Worm (Caenorhabditis elegans) whole organism, L3 larva: ENCODE data around the gene B0280.17.

Source experiments
- ZK546.5 ChIP-seq: sonication (generic microtip); optimal IDR thresholded peaks from 2 replicates; lab custom pipeline; 2017; ENCODE audit warnings: missing biosample characterization, missing genetic modification characterization
- aly-2 ChIP-seq: fragments of 150-350 bp; optimal IDR thresholded peaks from 2 replicates; lab custom pipeline; 2014; ENCODE audit warnings: missing biosample characterization, missing genetic modification characterization
- ama-1 ChIP-seq: fragments of 150-350 bp; optimal IDR thresholded peaks from 2 replicates; lab custom pipeline; 2018
- ceh-28 ChIP-seq: fragments of 150-350 bp; optimal IDR thresholded peaks from 2 replicates; lab custom pipeline; 2014; ENCODE audit warnings: missing biosample characterization, missing genetic modification reagents, missing genetic modification characterization
- ceh-82 ChIP-seq: fragments of 150-350 bp; optimal IDR thresholded peaks from 2 replicates; lab custom pipeline; 2014; ENCODE audit warnings: missing biosample characterization, missing genetic modification characterization
- daf-12 ChIP-seq: fragments of 150-350 bp; optimal IDR thresholded peaks from 2 replicates; lab custom pipeline; 2014; ENCODE audit warnings: missing biosample characterization, missing genetic modification reagents, missing genetic modification characterization
- egl-27 ChIP-seq: sonication (generic microtip); optimal IDR thresholded peaks from 4 replicates; lab custom pipeline; 2017; ENCODE audit warnings: missing biosample characterization, missing genetic modification reagents, missing genetic modification characterization
- elt-1 ChIP-seq: fragments of 150-350 bp; optimal IDR thresholded peaks from 2 replicates; lab custom pipeline; 2014; ENCODE audit warnings: missing biosample characterization, missing genetic modification characterization
- elt-3 ChIP-seq, 3 experiments: fragments of 150-350 bp in 1 of 3; sonication (generic microtip) in 2 of 3; optimal IDR thresholded peaks; 2 replicates in 2 of 3; 4 replicates in 1 of 3; lab custom pipeline; 2014 to 2017; ENCODE audit warnings: missing biosample characterization in 3 of 3, missing genetic modification characterization in 3 of 3
- fkh-10 ChIP-seq: sonication (generic microtip); optimal IDR thresholded peaks from 2 replicates; lab custom pipeline; 2017; ENCODE audit warnings: missing biosample characterization, missing genetic modification reagents, missing genetic modification characterization
- fkh-2 ChIP-seq: fragments of 150-350 bp; optimal IDR thresholded peaks from 2 replicates; lab custom pipeline; 2014; ENCODE audit warnings: missing biosample characterization, missing genetic modification reagents, missing genetic modification characterization
- fos-1 ChIP-seq: fragments of 150-350 bp; optimal IDR thresholded peaks from 2 replicates; lab custom pipeline; 2014; ENCODE audit warnings: missing biosample characterization, missing genetic modification characterization
- hmg-11 ChIP-seq: sonication (generic microtip); optimal IDR thresholded peaks from 2 replicates; lab custom pipeline; 2016; ENCODE audit warnings: missing genetic modification characterization, missing compliant biosample characterization
- jun-1 ChIP-seq: fragments of 150-350 bp; optimal IDR thresholded peaks from 2 replicates; lab custom pipeline; 2014; ENCODE audit warnings: missing biosample characterization, missing genetic modification reagents, missing genetic modification characterization
- lin-15B ChIP-seq: fragments of 150-350 bp; optimal IDR thresholded peaks from 2 replicates; lab custom pipeline; 2014; ENCODE audit warnings: missing biosample characterization, missing genetic modification characterization
- lin-39 ChIP-seq: fragments of 150-350 bp; optimal IDR thresholded peaks from 2 replicates; lab custom pipeline; 2018; ENCODE audit warnings: missing biosample characterization, missing genetic modification reagents, missing genetic modification characterization
- lsy-12 ChIP-seq: sonication (generic microtip); optimal IDR thresholded peaks from 2 replicates; lab custom pipeline; 2016; ENCODE audit warnings: mild to moderate bottlenecking, missing genetic modification characterization, missing compliant biosample characterization
- mdl-1 ChIP-seq: fragments of 150-350 bp; optimal IDR thresholded peaks from 2 replicates; lab custom pipeline; 2014; ENCODE audit warnings: missing biosample characterization, missing genetic modification characterization
- nfya-1 ChIP-seq: sonication (generic microtip); optimal IDR thresholded peaks from 2 replicates; lab custom pipeline; 2017; ENCODE audit warnings: missing genetic modification characterization, mild to moderate bottlenecking, missing compliant biosample characterization, antibody characterized with exemption, moderate library complexity; ENCODE audit not compliant: insufficient read depth
- nhr-11 ChIP-seq: fragments of 150-350 bp; optimal IDR thresholded peaks from 2 replicates; lab custom pipeline; 2014; ENCODE audit warnings: missing biosample characterization, missing genetic modification characterization
- nhr-12 ChIP-seq: fragments of 150-350 bp; optimal IDR thresholded peaks from 2 replicates; lab custom pipeline; 2014; ENCODE audit warnings: missing biosample characterization, missing genetic modification characterization
- nhr-23 ChIP-seq: fragments of 150-350 bp; optimal IDR thresholded peaks from 2 replicates; lab custom pipeline; 2014; ENCODE audit warnings: missing biosample characterization, missing genetic modification reagents, missing genetic modification characterization
- nhr-237 ChIP-seq: fragments of 150-350 bp; optimal IDR thresholded peaks from 2 replicates; lab custom pipeline; 2014; ENCODE audit warnings: missing biosample characterization, missing genetic modification characterization
- nhr-25 ChIP-seq: sonication (generic microtip); optimal IDR thresholded peaks from 2 replicates; lab custom pipeline; 2017; ENCODE audit warnings: missing biosample characterization, missing genetic modification characterization
- nhr-28 ChIP-seq: fragments of 150-350 bp; optimal IDR thresholded peaks from 2 replicates; lab custom pipeline; 2014; ENCODE audit warnings: missing biosample characterization, missing genetic modification characterization
- nhr-43 ChIP-seq: sonication (generic microtip); optimal IDR thresholded peaks from 2 replicates; lab custom pipeline; 2016; ENCODE audit warnings: mild to moderate bottlenecking, missing genetic modification characterization, missing compliant biosample characterization; ENCODE audit not compliant: poor library complexity, severe bottlenecking
- nhr-67 ChIP-seq: fragments of 150-350 bp; optimal IDR thresholded peaks from 2 replicates; lab custom pipeline; 2014; ENCODE audit warnings: missing biosample characterization, missing genetic modification characterization
- pha-4 ChIP-seq: fragments of 150-350 bp; optimal IDR thresholded peaks from 2 replicates; lab custom pipeline; 2014; ENCODE audit warnings: missing biosample characterization, missing genetic modification reagents, missing genetic modification characterization
- pqm-1 ChIP-seq: fragments of 150-350 bp; optimal IDR thresholded peaks from 2 replicates; lab custom pipeline; 2017; ENCODE audit warnings: missing biosample characterization, missing genetic modification characterization, inconsistent platforms
- sea-2 ChIP-seq: fragments of 150-350 bp; sonication (generic microtip); optimal IDR thresholded peaks from 4 replicates; lab custom pipeline; 2014; ENCODE audit warnings: missing biosample characterization, missing genetic modification reagents, missing genetic modification characterization
- skn-1 ChIP-seq: fragments of 150-350 bp; optimal IDR thresholded peaks from 2 replicates; lab custom pipeline; 2014; ENCODE audit warnings: missing biosample characterization, missing genetic modification characterization
- snpc-4 ChIP-seq: fragments of 150-350 bp; optimal IDR thresholded peaks from 2 replicates; lab custom pipeline; 2014; ENCODE audit warnings: missing biosample characterization, missing genetic modification characterization
- unc-39 ChIP-seq: sonication (generic microtip); optimal IDR thresholded peaks from 4 replicates; lab custom pipeline; 2017; ENCODE audit warnings: missing biosample characterization, missing genetic modification characterization
- unc-62 ChIP-seq: fragments of 150-350 bp; sonication (generic microtip); optimal IDR thresholded peaks from 4 replicates; lab custom pipeline; 2014; ENCODE audit warnings: missing biosample characterization, missing genetic modification reagents, missing genetic modification characterization
- zag-1 ChIP-seq: fragments of 150-350 bp; optimal IDR thresholded peaks from 2 replicates; lab custom pipeline; 2014; ENCODE audit warnings: missing biosample characterization, missing genetic modification characterization

Gene B0280.17

DNA sequence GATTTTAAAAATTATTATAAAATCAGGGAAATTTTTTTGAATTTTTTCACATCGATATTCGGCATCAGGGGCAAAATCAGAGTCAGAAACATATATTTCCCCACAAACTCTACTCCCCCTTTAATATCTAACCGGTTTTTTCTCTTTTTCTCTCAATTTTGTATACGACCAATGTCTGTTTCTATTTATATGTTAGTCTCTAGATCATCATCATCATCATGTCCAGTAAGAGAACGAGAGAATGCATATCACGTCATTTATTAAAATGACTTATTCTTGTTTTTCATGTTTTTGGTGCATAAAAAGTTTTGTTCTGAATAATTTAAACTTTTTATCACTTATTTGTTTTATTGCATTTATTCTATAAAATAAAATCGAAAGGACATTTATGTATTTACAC is 16.7 kb upstream of the B0280.17 start:
- no peak for TF ChIP-seq nhr-25 (tag; lab: Kevin White, UChicago)
- TF ChIP-seq snpc-4 (tag; lab: Kevin White, UChicago) = no peak
- TF ChIP-seq ZK546.5 (tag; lab: Kevin White, UChicago) = no peak
- peak; percentile 37 for TF ChIP-seq nhr-23

DNA sequence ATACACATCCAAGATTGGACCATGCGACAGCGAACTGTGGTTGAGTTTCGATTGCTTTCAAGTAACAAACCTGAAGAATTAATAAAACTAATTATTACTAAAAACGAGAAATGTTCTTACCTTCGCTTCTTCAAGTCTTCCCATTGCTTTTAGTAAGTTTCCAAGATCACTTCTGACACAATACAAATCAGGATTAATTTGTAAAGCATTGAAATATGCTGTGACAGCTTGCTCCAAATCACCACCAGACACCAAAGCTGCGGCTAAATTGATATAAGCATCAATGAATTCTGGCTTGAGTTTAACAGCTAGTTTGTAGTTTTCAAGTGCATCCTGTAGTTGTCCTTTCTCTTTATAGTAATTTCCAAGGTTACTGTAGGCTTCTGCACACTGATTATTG is 14.2 kb upstream of the B0280.17 start:
- TF ChIP-seq mdl-1 (tag; lab: Kevin White, UChicago) (no peak), elt-1 (tag; lab: Kevin White, UChicago) (no peak), lin-39 (tag; lab: Kevin White, UChicago) (no peak), unc-62 (no peak), nhr-43 (tag; lab: Kevin White, UChicago) (no peak), aly-2 (tag; lab: Kevin White, UChicago) (no peak), lin-15B (tag; lab: Kevin White, UChicago) (no peak), lsy-12 (tag; lab: Kevin White, UChicago) (no peak), ama-1 (no peak), nhr-28 (tag; lab: Kevin White, UChicago) (no peak), nhr-11 (tag; lab: Kevin White, UChicago) (no peak), ceh-28 (tag; lab: Kevin White, UChicago) (no peak), nhr-237 (tag; lab: Kevin White, UChicago) (no peak), zag-1 (tag; lab: Kevin White, UChicago) (no peak)

ce11 chrIII:7148191-7148590 is 12.3 kb upstream of the B0280.17 start:
- TF ChIP-seq nhr-43 (tag; lab: Kevin White, UChicago) = no peak
- no peak for TF ChIP-seq nhr-28 (tag; lab: Kevin White, UChicago)
- no peak for TF ChIP-seq daf-12 (tag; lab: Kevin White, UChicago)
- TF ChIP-seq hmg-11 (tag; lab: Kevin White, UChicago) = no peak
- TF ChIP-seq unc-39 = no peak
- TF ChIP-seq fos-1 = no peak
- TF ChIP-seq pha-4 (tag; lab: Kevin White, UChicago) = no peak
- TF ChIP-seq nhr-237 (tag; lab: Kevin White, UChicago) = no peak
- TF ChIP-seq jun-1 (tag; lab: Kevin White, UChicago) = no peak
- no peak for TF ChIP-seq aly-2 (tag; lab: Kevin White, UChicago)
- no peak for TF ChIP-seq nhr-67 (tag; lab: Kevin White, UChicago)
- no peak for TF ChIP-seq fkh-10
- no peak for TF ChIP-seq ceh-28 (tag; lab: Kevin White, UChicago)
- TF ChIP-seq pqm-1 (tag; lab: Kevin White, UChicago) = no peak
- TF ChIP-seq mdl-1 (tag; lab: Kevin White, UChicago) = no peak
- TF ChIP-seq skn-1 (tag; lab: Kevin White, UChicago) = no peak
- TF ChIP-seq lin-39 (tag; lab: Kevin White, UChicago) = no peak
- TF ChIP-seq nhr-12 (tag; lab: Kevin White, UChicago) = no peak
- TF ChIP-seq fkh-2 (tag; lab: Kevin White, UChicago) = no peak
- no peak for TF ChIP-seq egl-27 (tag; lab: Kevin White, UChicago)
- TF ChIP-seq, all 47 proteins: peak for 0

DNA sequence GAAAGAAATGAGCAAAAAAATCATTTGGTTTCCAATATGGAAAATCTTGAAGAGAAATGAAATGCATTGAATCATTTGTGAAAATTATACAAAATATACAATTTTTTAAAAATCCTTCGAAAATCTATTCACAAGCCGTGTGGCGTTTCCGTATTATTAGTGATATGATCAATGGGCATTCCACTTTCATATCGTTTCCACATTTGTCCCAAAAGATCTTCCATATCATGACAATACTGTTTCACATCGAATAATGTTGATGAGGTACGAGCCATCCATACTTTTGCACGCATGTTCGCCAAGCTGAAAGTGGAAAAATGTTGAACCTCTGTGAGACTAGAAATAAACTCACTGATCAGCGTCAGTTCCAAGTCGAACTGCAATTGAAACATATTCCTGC is 10.4 kb upstream of the B0280.17 start:
- TF ChIP-seq nhr-28 (tag; lab: Kevin White, UChicago) (no peak), ceh-82 (tag; lab: Kevin White, UChicago) (no peak), ama-1 (no peak)

ce11 chrIII:7144749-7145148 is 8.8 kb upstream of the B0280.17 start, which contains the start of gene glr-2:
glr-2 (minus strand) TSS chrIII:7144959.
- TF ChIP-seq sea-2 (GFP tag; lab: Kevin White, UChicago) (no peak), nhr-12 (tag; lab: Kevin White, UChicago) (no peak), ama-1 (no peak), daf-12 (tag; lab: Kevin White, UChicago) (no peak), nfya-1 (tag; lab: Kevin White, UChicago) (no peak), ceh-82 (tag; lab: Kevin White, UChicago) (no peak), unc-62 (no peak), nhr-23 (no peak), ceh-28 (tag; lab: Kevin White, UChicago) (no peak), elt-3 (tag; optimal IDR thresholded peaks at IDR 0.05; lab: Kevin White, UChicago) (no peak), skn-1 (tag; lab: Kevin White, UChicago) (no peak), jun-1 (tag; lab: Kevin White, UChicago) (no peak), pha-4 (tag; lab: Kevin White, UChicago) (no peak)
